Worm (Caenorhabditis elegans): Measurements from ENCODE around the gene ZK856.18.

DNA sequence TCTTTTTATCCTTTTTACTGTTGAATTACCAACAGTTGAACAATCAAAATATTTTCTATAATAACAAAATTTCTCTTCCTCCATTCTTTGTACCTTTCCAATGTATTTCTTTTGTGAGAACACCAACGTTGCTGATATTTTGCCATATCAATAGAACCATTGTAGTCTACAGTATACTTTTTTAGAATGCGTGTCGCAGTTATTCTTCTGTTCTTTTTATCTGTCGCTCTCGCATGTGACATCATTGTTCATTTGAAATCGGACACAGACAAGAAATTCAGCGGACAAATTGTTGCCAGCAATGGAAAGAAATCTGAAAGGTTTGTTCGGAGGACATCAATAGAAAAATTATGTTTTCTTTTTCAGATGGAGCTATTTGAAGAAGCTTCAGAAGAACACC, 16.1 kb upstream of the ZK856.18 start, which contains the start of gene ZK856.7:
- no peak for TF ChIP-seq nhr-48 (tag; optimal IDR thresholded peaks at IDR 0.05)
- no peak for TF ChIP-seq mep-1 (tag; optimal IDR thresholded peaks at IDR 0.05)
- TF ChIP-seq fkh-10 (GFP tag; optimal IDR thresholded peaks at IDR 0.05) = no peak

All from whole organism, L4 larva.